Fruit fly (Drosophila melanogaster): ENCODE measurements around the gene Ag5r2.

Gene Ag5r2

DNA sequence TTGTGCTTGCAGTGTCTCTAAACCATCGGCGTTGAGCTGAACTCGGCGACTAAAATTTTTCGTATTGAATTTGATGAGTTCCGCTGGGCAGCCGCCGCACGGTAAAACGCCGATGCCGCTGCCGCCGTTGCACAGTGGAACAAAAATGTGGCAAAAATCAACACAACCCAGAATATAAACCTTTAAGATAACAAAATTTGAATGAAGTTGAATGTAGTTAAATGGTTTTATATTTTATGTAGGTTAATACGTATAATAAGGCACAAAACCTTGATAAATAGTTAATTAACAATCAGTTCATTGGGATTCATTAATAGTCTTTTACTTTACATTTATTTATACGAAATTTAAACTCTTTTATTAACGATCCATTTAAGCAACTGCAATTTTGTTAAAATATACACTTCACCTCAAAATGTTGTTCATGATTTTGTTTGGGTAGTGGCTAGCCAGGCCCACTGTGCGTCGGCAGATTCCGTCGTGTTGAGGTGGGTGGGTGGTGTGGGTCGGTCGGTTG is 18.1 kb downstream of the Ag5r2 start, which contains the start of gene CG15890 (continued):
- TF ChIP-seq CG10462 (GFP tag; optimal IDR thresholded peaks at IDR 0.05) (peak; percentile 18), CG10267 (tag; optimal IDR thresholded peaks at IDR 0.05) (peak; percentile 50), CG12071 (GFP tag; optimal IDR thresholded peaks at IDR 0.05) (peak; percentile 28), CG11560 (tag; IDR thresholded peaks at IDR 0.05) (no peak), peb (GFP tag; IDR thresholded peaks at IDR 0.05) (no peak), btn (GFP tag; optimal IDR thresholded peaks at IDR 0.05) (no peak), CG9609 (GFP tag; optimal IDR thresholded peaks at IDR 0.05) (peak; percentile 1), grn (GFP tag; optimal IDR thresholded peaks at IDR 0.05) (no peak), Dfd (GFP tag; optimal IDR thresholded peaks at IDR 0.05) (no peak), CG30403 (GFP tag; optimal IDR thresholded peaks at IDR 0.05) (peak; percentile 75), CG15479 (GFP tag; optimal IDR thresholded peaks at IDR 0.05) (no peak), tll (GFP tag; optimal IDR thresholded peaks at IDR 0.05) (no peak), jumu (GFP tag; optimal IDR thresholded peaks at IDR 0.05) (no peak), CG10654 (GFP tag; optimal IDR thresholded peaks at IDR 0.05) (peak; percentile 30), Bteb2 (GFP tag; optimal IDR thresholded peaks at IDR 0.05) (no peak), ap (GFP tag; IDR thresholded peaks at IDR 0.05) (no peak), CG7357 (GFP tag; IDR thresholded peaks at IDR 0.05) (no peak), CG9437 (GFP tag; optimal IDR thresholded peaks at IDR 0.05) (peak; percentile 76), CG4424 (GFP tag; optimal IDR thresholded peaks at IDR 0.05) (peak; percentile 65), CG4617 (GFP tag; optimal IDR thresholded peaks at IDR 0.05; ENCODE audit: borderline replicate concordance) (no peak), knrl (GFP tag; IDR thresholded peaks at IDR 0.05; ENCODE audit: partially characterized antibody) (no peak), sna (GFP tag; IDR thresholded peaks at IDR 0.05; ENCODE audit: partially characterized antibody) (no peak), pb (GFP tag; optimal IDR thresholded peaks at IDR 0.05) (no peak), oc (tag; optimal IDR thresholded peaks at IDR 0.05) (no peak), dimm (GFP tag; IDR thresholded peaks at IDR 0.05) (no peak), ro (GFP tag; IDR thresholded peaks at IDR 0.05) (no peak), CG42726 (GFP tag; IDR thresholded peaks at IDR 0.05; ENCODE audit: partially characterized antibody) (no peak), eyg (GFP tag; optimal IDR thresholded peaks at IDR 0.05) (no peak), HLH4C (GFP tag; IDR thresholded peaks at IDR 0.05; ENCODE audit: partially characterized antibody) (no peak), grau (tag; optimal IDR thresholded peaks at IDR 0.05) (peak; percentile 72), Dp (GFP tag; optimal IDR thresholded peaks at IDR 0.05) (no peak), Dref (GFP tag; IDR thresholded peaks at IDR 0.05) (no peak), ci (GFP tag; IDR thresholded peaks at IDR 0.05) (no peak), ato (GFP tag; IDR thresholded peaks at IDR 0.05; ENCODE audit: partially characterized antibody) (no peak), pzg (GFP tag; optimal IDR thresholded peaks at IDR 0.05) (no peak), CG31388 (GFP tag; optimal IDR thresholded peaks at IDR 0.05) (no peak), stwl (tag; optimal IDR thresholded peaks at IDR 0.05) (no peak), CG11085 (GFP tag; IDR thresholded peaks at IDR 0.05) (no peak), bbx (GFP tag; IDR thresholded peaks at IDR 0.05; ENCODE audit: partially characterized antibody) (no peak), en (GFP tag; optimal IDR thresholded peaks at IDR 0.05) (no peak), Dbx (GFP tag; IDR thresholded peaks at IDR 0.05) (no peak), ftz-f1 (GFP tag; optimal IDR thresholded peaks at IDR 0.05) (no peak), ssp (GFP tag; IDR thresholded peaks at IDR 0.05) (0 out of 2 replicates have a peak, but pooled peaks have one; percentile 7), zfh2 (GFP tag; optimal IDR thresholded peaks at IDR 0.05) (no peak), sug (tag; optimal IDR thresholded peaks at IDR 0.05) (peak; percentile 28), ewg (GFP tag; optimal IDR thresholded peaks at IDR 0.05) (peak; percentile 43), CG8924 (tag; optimal IDR thresholded peaks at IDR 0.05) (peak; percentile 75), prd (optimal IDR thresholded peaks at IDR 0.05) (no peak), prd (GFP tag; IDR thresholded peaks at IDR 0.05) (0 out of 3 replicates have a peak, but pooled peaks have one; percentile 29), chm (GFP tag; IDR thresholded peaks at IDR 0.05) (no peak), CG1024 (GFP tag; IDR thresholded peaks at IDR 0.05) (no peak)
